Worm (Caenorhabditis elegans): ENCODE results near the gene D2045.5.

The D2045.5 gene

ce11 chrIII:10488052-10488451, 18.6 kb upstream of the D2045.5 start, which contains the start of gene ptr-25:
Gene ptr-25 (plus strand): TSS chrIII:10488124.
- no peak for TF ChIP-seq efl-1 (optimal IDR thresholded peaks at IDR 0.05)
- TF ChIP-seq efl-1 (GFP tag; optimal IDR thresholded peaks at IDR 0.05 in 1 of 2): peak in 1 of 2 experiments; percentile 75
- TF ChIP-seq nhr-84 (tag; optimal IDR thresholded peaks at IDR 0.05): no peak

DNA sequence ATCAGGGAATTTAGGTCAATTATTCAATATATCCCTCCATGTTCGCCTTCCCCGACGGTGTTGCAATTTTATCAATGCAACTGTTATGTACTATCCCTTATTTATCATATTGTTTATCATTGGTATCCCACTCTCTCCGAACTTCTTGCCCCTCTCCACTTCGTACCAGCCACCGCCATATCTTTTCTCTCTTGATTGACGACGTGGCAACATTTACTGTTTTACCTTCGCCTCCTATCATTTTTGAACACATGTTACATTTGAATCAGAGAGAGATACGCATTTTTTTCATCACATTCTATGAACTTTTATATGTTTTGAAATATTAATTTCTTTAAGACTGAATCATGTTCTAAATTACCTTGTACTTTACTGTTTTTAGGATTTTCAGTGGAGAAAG, 17.0 kb upstream of the D2045.5 start:
- TF ChIP-seq sox-4 (tag; optimal IDR thresholded peaks at IDR 0.05) (no peak), lin-13 (GFP tag; optimal IDR thresholded peaks at IDR 0.05) (no peak), lir-3 (tag; optimal IDR thresholded peaks at IDR 0.05; ENCODE audit: poor library complexity) (no peak), grh-1 (GFP tag; IDR thresholded peaks at IDR 0.05) (no peak), efl-3 (GFP tag; optimal IDR thresholded peaks at IDR 0.05) (no peak), ztf-4 (tag; optimal IDR thresholded peaks at IDR 0.05) (no peak), nhr-19 (GFP tag; conservative IDR thresholded peaks at IDR 0.05) (no peak), egl-13 (tag; optimal IDR thresholded peaks at IDR 0.05) (no peak), hlh-4 (tag; optimal IDR thresholded peaks at IDR 0.05) (no peak), mab-9 (GFP tag; IDR thresholded peaks at IDR 0.05) (no peak), tbx-2 (tag; optimal IDR thresholded peaks at IDR 0.05) (no peak), pqm-1 (tag; optimal IDR thresholded peaks at IDR 0.05) (no peak), unc-98 (GFP tag; IDR thresholded peaks at IDR 0.05) (no peak), C34B4.2 (tag; optimal IDR thresholded peaks at IDR 0.05) (no peak), blmp-1 (tag; optimal IDR thresholded peaks at IDR 0.05) (peak; percentile 78), sup-37 (GFP tag; optimal IDR thresholded peaks at IDR 0.05) (no peak), nhr-85 (tag) (peak; percentile 36), nhr-11 (tag; optimal IDR thresholded peaks at IDR 0.05) (no peak), F16B12.6 (tag; optimal IDR thresholded peaks at IDR 0.05) (no peak), efl-1 (optimal IDR thresholded peaks at IDR 0.05) (no peak), efl-1 (GFP tag; optimal IDR thresholded peaks at IDR 0.05 in 1 of 2) (peak in 1 of 2 experiments; percentile 40), lin-15B (tag; optimal IDR thresholded peaks at IDR 0.05) (no peak), unc-62 (GFP tag; optimal IDR thresholded peaks at IDR 0.05) (no peak), vab-15 (tag; optimal IDR thresholded peaks at IDR 0.05) (no peak), elt-3 (tag; optimal IDR thresholded peaks at IDR 0.05) (peak in 4 of 6 experiments; percentile 14 to 61 (median 52))

ce11 chrIII:10481988-10482387, 12.6 kb upstream of the D2045.5 start, which contains the start of gene D2045.8:
Gene D2045.8 (plus strand): TSS chrIII:10482288.
- TF ChIP-seq F16B12.6 (tag; optimal IDR thresholded peaks at IDR 0.05) (no peak), grh-1 (GFP tag; IDR thresholded peaks at IDR 0.05) (no peak), nhr-12 (tag; optimal IDR thresholded peaks at IDR 0.05) (no peak), vab-15 (tag; optimal IDR thresholded peaks at IDR 0.05) (no peak), C34B4.2 (tag; optimal IDR thresholded peaks at IDR 0.05) (no peak), elt-2 (tag; optimal IDR thresholded peaks at IDR 0.05) (no peak), jun-1 (tag; optimal IDR thresholded peaks at IDR 0.05) (no peak), tlp-1 (tag; optimal IDR thresholded peaks at IDR 0.05) (no peak)

ce11 chrIII:10481497-10481896, 12.1 kb upstream of the D2045.5 start:
- TF ChIP-seq lin-35 (GFP tag; optimal IDR thresholded peaks at IDR 0.05) (peak in 1 of 2 experiments; percentile 21), aha-1 (tag; optimal IDR thresholded peaks at IDR 0.05) (no peak), elt-2 (tag; optimal IDR thresholded peaks at IDR 0.05) (peak; percentile 70)

- TF ChIP-seq mef-2 (tag; optimal IDR thresholded peaks at IDR 0.05) (no peak), C16A3.4 (tag; optimal IDR thresholded peaks at IDR 0.05) (no peak), ztf-4 (tag; optimal IDR thresholded peaks at IDR 0.05) (no peak), hlh-4 (tag; optimal IDR thresholded peaks at IDR 0.05) (no peak), pag-3 (tag; optimal IDR thresholded peaks at IDR 0.05; ENCODE audit: borderline replicate concordance, insufficient read depth) (no peak), blmp-1 (tag; optimal IDR thresholded peaks at IDR 0.05) (no peak), tlp-1 (tag; optimal IDR thresholded peaks at IDR 0.05) (no peak), unc-98 (GFP tag; IDR thresholded peaks at IDR 0.05) (no peak), nhr-20 (tag; optimal IDR thresholded peaks at IDR 0.05) (no peak), nhr-47 (tag; optimal IDR thresholded peaks at IDR 0.05) (no peak), pqm-1 (tag; optimal IDR thresholded peaks at IDR 0.05) (no peak)
Measured at ce11 chrIII:10479180-10479579, 9.8 kb upstream of the D2045.5 start, which contains the start of gene D2045.7. Gene D2045.7 (plus strand): TSS chrIII:10479480.

All from whole organism, L1 larva.